Fruit fly (Drosophila melanogaster) whole organism, prepupa: ENCODE results near the gene Acp29AB.

Experiments used
- CG10669 ChIP-seq: fragments of 200-800 bp; sonication (Bioruptor generic); optimal IDR thresholded peaks from 3 replicates; lab custom pipeline; 2018; ENCODE audit warnings: missing biosample characterization, mild to moderate bottlenecking, missing genetic modification characterization, moderate library complexity
- CG15336 ChIP-seq: fragments of 200-800 bp; sonication (Bioruptor generic); IDR thresholded peaks from 2 replicates; pipeline ENCODE4 v1.3.6; 2022; ENCODE audit warnings: missing biosample characterization, missing genetic modification characterization
- Eip75B ChIP-seq: fragments of 200-800 bp; sonication (Bioruptor generic); optimal IDR thresholded peaks from 3 replicates; lab custom pipeline; 2016; ENCODE audit warnings: missing biosample characterization, missing genetic modification characterization
- Hr39 ChIP-seq: fragments of 200-800 bp; sonication (Bioruptor generic); optimal IDR thresholded peaks from 2 replicates; lab custom pipeline; 2016; ENCODE audit warnings: missing biosample characterization, missing genetic modification characterization
- Lpt ChIP-seq: fragments of 200-800 bp; sonication (Bioruptor generic); optimal IDR thresholded peaks from 3 replicates; lab custom pipeline; 2016; ENCODE audit warnings: missing biosample characterization, missing genetic modification characterization
- pdm3 ChIP-seq: fragments of 200-800 bp; sonication (Bioruptor generic); optimal IDR thresholded peaks from 3 replicates; lab custom pipeline; 2016; ENCODE audit warnings: missing biosample characterization, missing genetic modification characterization

DNA sequence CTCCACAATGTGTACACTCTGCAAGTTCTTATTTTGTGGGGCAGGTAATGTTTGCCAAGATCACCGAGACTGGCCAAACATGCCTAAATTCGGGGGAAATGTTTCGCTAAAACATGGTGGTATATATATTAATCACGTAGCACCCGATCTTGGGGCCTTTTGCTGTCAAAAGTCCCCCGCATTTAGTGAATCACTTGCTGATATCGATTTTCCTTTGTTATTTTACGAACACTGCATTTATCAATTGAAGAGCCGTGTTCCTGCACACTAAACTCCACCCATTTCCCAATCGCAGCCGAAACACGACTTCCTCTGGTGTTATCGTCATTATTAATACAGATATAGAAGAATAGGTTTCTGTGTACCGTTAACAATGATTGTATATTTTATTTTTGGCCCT lies 28.7 kb upstream of the Acp29AB start:
- TF ChIP-seq pdm3 (no peak), CG10669 (no peak), Eip75B (no peak), Hr39 (no peak), CG15336 (no peak), Lpt (GFP tag; lab: Kevin White, UChicago) (no peak)
